Worm (Caenorhabditis elegans) whole organism, mixed stage, embryonic: ENCODE results near the gene srh-27.

Experiments
- ces-1 ChIP-seq: fragments of 150-350 bp; optimal IDR thresholded peaks from 2 replicates; lab custom pipeline; 2014; ENCODE audit warnings: missing biosample characterization, missing genetic modification reagents, missing genetic modification characterization
- cnd-1 ChIP-seq: fragments of 200-800 bp; sonication (Bioruptor generic); optimal IDR thresholded peaks from 2 replicates; lab custom pipeline; 2018; ENCODE audit warnings: mild to moderate bottlenecking, missing genetic modification characterization, missing compliant biosample characterization
- drap-1 ChIP-seq: fragments of 200-800 bp; sonication (Bioruptor generic); optimal IDR thresholded peaks from 3 replicates; lab custom pipeline; 2018; ENCODE audit warnings: mild to moderate bottlenecking, missing genetic modification characterization, missing compliant biosample characterization
- mls-2 ChIP-seq: sonication (generic microtip); optimal IDR thresholded peaks from 2 replicates; lab custom pipeline; 2016; ENCODE audit warnings: mild to moderate bottlenecking, missing genetic modification characterization, moderate library complexity, missing compliant biosample characterization
- nhr-237 ChIP-seq: fragments of 150-350 bp; optimal IDR thresholded peaks from 2 replicates; lab custom pipeline; 2014; ENCODE audit warnings: missing biosample characterization, missing genetic modification characterization
- pha-4 ChIP-seq: fragments of 150-350 bp; optimal IDR thresholded peaks from 2 replicates; lab custom pipeline; 2018; ENCODE audit warnings: missing biosample characterization, missing genetic modification reagents, missing genetic modification characterization
- snpc-4 ChIP-seq: fragments of 150-350 bp; optimal IDR thresholded peaks from 2 replicates; lab custom pipeline; 2014; ENCODE audit warnings: missing biosample characterization, missing genetic modification characterization
- unc-62 ChIP-seq: fragments of 150-350 bp; optimal IDR thresholded peaks from 2 replicates; lab custom pipeline; 2014; ENCODE audit warnings: missing biosample characterization, missing genetic modification reagents, missing genetic modification characterization

DNA sequence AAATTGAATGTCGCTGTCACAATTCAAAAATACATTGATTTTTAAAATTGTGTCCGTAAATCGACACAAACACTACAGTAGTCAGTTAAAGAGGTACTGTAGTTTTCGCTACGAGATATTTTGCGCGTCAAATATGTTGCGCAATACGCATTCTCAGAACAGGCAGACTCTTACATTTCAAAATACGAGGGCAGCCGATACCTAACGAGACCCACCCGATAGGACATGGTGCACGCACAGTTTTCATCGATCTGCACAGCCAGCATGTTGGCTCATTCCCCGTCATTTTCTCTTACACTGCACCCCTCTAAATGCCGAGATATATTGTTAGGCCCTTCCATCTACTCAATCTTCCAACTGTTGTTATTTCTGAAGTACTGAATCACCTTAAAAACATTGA, 13.9 kb downstream of the srh-27 start, which contains the start of gene F15A4.2:
- TF ChIP-seq drap-1: no peak
- TF ChIP-seq snpc-4 (tag; lab: Kevin White, UChicago): no peak
- TF ChIP-seq pha-4: no peak
- TF ChIP-seq mls-2 (tag; lab: Kevin White, UChicago): no peak
- TF ChIP-seq cnd-1 (tag; lab: Kevin White, UChicago): no peak
- TF ChIP-seq nhr-237 (tag; lab: Kevin White, UChicago): no peak
- TF ChIP-seq ces-1 (GFP tag; lab: Kevin White, UChicago): no peak
- no peak for TF ChIP-seq unc-62 (GFP tag; lab: Kevin White, UChicago)
